Worm (Caenorhabditis elegans) whole organism, L1 larva: ENCODE results near the gene dro-1.

ENCODE experiments used
- blmp-1 ChIP-seq: fragments of 150-350 bp; optimal IDR thresholded peaks from 2 replicates; lab custom pipeline; 2014; ENCODE audit warnings: missing biosample characterization, missing genetic modification characterization
- lin-35 ChIP-seq, 2 experiments: fragments of 150-350 bp; optimal IDR thresholded peaks; 2 replicates each; lab custom pipeline; 2014; ENCODE audit warnings: missing biosample characterization in 2 of 2, missing genetic modification characterization in 2 of 2, missing genetic modification reagents in 2 of 2
- lsy-2 ChIP-seq, 2 experiments: fragments of 150-350 bp; optimal IDR thresholded peaks; 2 replicates each; lab custom pipeline; 2014; ENCODE audit warnings: missing biosample characterization in 2 of 2, missing genetic modification characterization in 2 of 2
- nhr-76 ChIP-seq: sonication (generic microtip); optimal IDR thresholded peaks from 2 replicates; lab custom pipeline; 2017; ENCODE audit warnings: missing biosample characterization, missing genetic modification characterization
- pqm-1 ChIP-seq: sonication (generic microtip); optimal IDR thresholded peaks from 3 replicates; lab custom pipeline; 2017; ENCODE audit warnings: missing biosample characterization, missing genetic modification characterization
- skn-1 ChIP-seq: fragments of 150-350 bp; optimal IDR thresholded peaks from 2 replicates; lab custom pipeline; 2014; ENCODE audit warnings: missing biosample characterization, missing genetic modification characterization
- unc-62 ChIP-seq: fragments of 150-350 bp; optimal IDR thresholded peaks from 2 replicates; lab custom pipeline; 2014; ENCODE audit warnings: missing biosample characterization, missing genetic modification reagents, missing genetic modification characterization

ce11 chrIII:13381684-13382083 is 39.2 kb downstream of the dro-1 start:
- no peak for TF ChIP-seq skn-1 (tag; lab: Kevin White, UChicago)
- TF ChIP-seq unc-62 (GFP tag; lab: Kevin White, UChicago) = no peak
- no peak for TF ChIP-seq lin-35 (GFP tag; optimal IDR thresholded peaks at IDR 0.05; lab: Kevin White, UChicago)
- TF ChIP-seq pqm-1 (tag; lab: Kevin White, UChicago) = no peak
- TF ChIP-seq nhr-76 = no peak
- peak; percentile 76 for TF ChIP-seq blmp-1
- TF ChIP-seq lsy-2 (tag; optimal IDR thresholded peaks at IDR 0.05; lab: Kevin White, UChicago) = no peak
